Worm (Caenorhabditis elegans): ENCODE results near the gene K08H2.5.

ce11 chrX:13247614-13248013 lies 5.5 kb upstream of the K08H2.5 start:
- TF ChIP-seq dao-5 (tag; optimal IDR thresholded peaks at IDR 0.05) (no peak), him-1 (tag; optimal IDR thresholded peaks at IDR 0.05) (no peak), W03F9.2 (tag; optimal IDR thresholded peaks at IDR 0.05) (no peak)
